Fruit fly (Drosophila melanogaster) whole organism, prepupa: ENCODE results near the gene CG33098.
A peak's percentile ranks its signal among the peaks of the same experiment; 100 is the strongest.

Experiments
- Blimp-1 ChIP-seq: fragments of 200-800 bp; sonication (Bioruptor generic); optimal IDR thresholded peaks from 3 replicates; lab custom pipeline; 2017; ENCODE audit warnings: missing biosample characterization, missing genetic modification characterization, mild to moderate bottlenecking, moderate library complexity, missing genetic modification reagents
- CG10669 ChIP-seq: fragments of 200-800 bp; sonication (Bioruptor generic); optimal IDR thresholded peaks from 3 replicates; lab custom pipeline; 2018; ENCODE audit warnings: missing biosample characterization, mild to moderate bottlenecking, missing genetic modification characterization, moderate library complexity
- CG11294 ChIP-seq: fragments of 200-800 bp; sonication (Bioruptor generic); IDR thresholded peaks from 2 replicates; pipeline ENCODE4 v1.3.6; 2022; ENCODE audit warnings: missing biosample characterization, missing genetic modification characterization
- CG15336 ChIP-seq: fragments of 200-800 bp; sonication (Bioruptor generic); IDR thresholded peaks from 2 replicates; pipeline ENCODE4 v1.3.6; 2022; ENCODE audit warnings: missing biosample characterization, missing genetic modification characterization
- CG1621 ChIP-seq: fragments of 200-800 bp; sonication (Bioruptor generic); optimal IDR thresholded peaks from 3 replicates; lab custom pipeline; 2018; ENCODE audit warnings: missing biosample characterization, mild to moderate bottlenecking, missing genetic modification characterization
- CG16779 ChIP-seq: fragments of 200-800 bp; sonication (Bioruptor generic); optimal IDR thresholded peaks from 3 replicates; lab custom pipeline; 2017; ENCODE audit warnings: missing biosample characterization, mild to moderate bottlenecking, missing genetic modification characterization
- CG31627 ChIP-seq: fragments of 200-800 bp; sonication (Bioruptor generic); optimal IDR thresholded peaks from 3 replicates; lab custom pipeline; 2016; ENCODE audit warnings: missing biosample characterization, missing genetic modification characterization
- CG32006 ChIP-seq: fragments of 200-800 bp; sonication (Bioruptor generic); optimal IDR thresholded peaks from 3 replicates; lab custom pipeline; 2017; ENCODE audit warnings: missing biosample characterization, mild to moderate bottlenecking, missing genetic modification characterization
- CG3919 ChIP-seq: fragments of 200-800 bp; sonication (Bioruptor generic); optimal IDR thresholded peaks from 3 replicates; lab custom pipeline; 2016; ENCODE audit warnings: missing biosample characterization, missing genetic modification characterization
- CG4318 ChIP-seq: fragments of 200-800 bp; sonication (Bioruptor generic); optimal IDR thresholded peaks from 3 replicates; lab custom pipeline; 2017; ENCODE audit warnings: missing biosample characterization, mild to moderate bottlenecking, missing genetic modification characterization
- CG6163 ChIP-seq: fragments of 200-800 bp; sonication (Bioruptor generic); IDR thresholded peaks from 3 replicates; pipeline ENCODE4 v1.3.6; 2022; ENCODE audit warnings: missing biosample characterization, missing genetic modification characterization
- CG6808 ChIP-seq: fragments of 200-800 bp; sonication (Bioruptor generic); optimal IDR thresholded peaks from 3 replicates; lab custom pipeline; 2017; ENCODE audit warnings: missing biosample characterization, missing genetic modification characterization, mild to moderate bottlenecking, moderate library complexity, missing genetic modification reagents
- CG6854 ChIP-seq: fragments of 200-800 bp; sonication (Bioruptor generic); optimal IDR thresholded peaks from 2 replicates; lab custom pipeline; 2017; ENCODE audit warnings: missing biosample characterization, mild to moderate bottlenecking, missing genetic modification characterization
- CG8119 ChIP-seq: fragments of 200-800 bp; sonication (Bioruptor generic); IDR thresholded peaks from 3 replicates; pipeline ENCODE4 v1.3.6; 2022; ENCODE audit warnings: missing biosample characterization, missing genetic modification characterization
- CG8319 ChIP-seq: fragments of 200-800 bp; sonication (Bioruptor generic); optimal IDR thresholded peaks from 3 replicates; lab custom pipeline; 2016; ENCODE audit warnings: missing biosample characterization, missing genetic modification characterization
- CG8632 ChIP-seq: fragments of 200-800 bp; sonication (Bioruptor generic); optimal IDR thresholded peaks from 3 replicates; lab custom pipeline; 2016; ENCODE audit warnings: missing biosample characterization, missing genetic modification characterization
- CG9139 ChIP-seq: fragments of 200-800 bp; sonication (Bioruptor generic); optimal IDR thresholded peaks from 3 replicates; lab custom pipeline; 2017; ENCODE audit warnings: missing biosample characterization, mild to moderate bottlenecking, missing genetic modification characterization
- Eip78C ChIP-seq: fragments of 200-800 bp; sonication (Bioruptor generic); peaks from one replicate; lab custom pipeline; 2016; ENCODE audit warnings: missing biosample characterization, missing genetic modification characterization
- Eip93F ChIP-seq: fragments of 200-800 bp; sonication (Bioruptor generic); optimal IDR thresholded peaks from 2 replicates; lab custom pipeline; 2016; ENCODE audit warnings: missing biosample characterization, mild to moderate bottlenecking, missing genetic modification characterization
- Ets21C ChIP-seq: fragments of 200-800 bp; sonication (Bioruptor generic); optimal IDR thresholded peaks from 3 replicates; lab custom pipeline; 2016; ENCODE audit warnings: missing biosample characterization, missing genetic modification characterization
- Hr39 ChIP-seq: fragments of 200-800 bp; sonication (Bioruptor generic); optimal IDR thresholded peaks from 2 replicates; lab custom pipeline; 2016; ENCODE audit warnings: missing biosample characterization, missing genetic modification characterization
- Lpt ChIP-seq: fragments of 200-800 bp; sonication (Bioruptor generic); optimal IDR thresholded peaks from 3 replicates; lab custom pipeline; 2016; ENCODE audit warnings: missing biosample characterization, missing genetic modification characterization
- Met ChIP-seq: fragments of 200-800 bp; sonication (Bioruptor generic); optimal IDR thresholded peaks from 3 replicates; lab custom pipeline; 2016; ENCODE audit warnings: missing biosample characterization, missing genetic modification characterization
- OdsH ChIP-seq: fragments of 200-800 bp; sonication (Bioruptor generic); optimal IDR thresholded peaks from 3 replicates; lab custom pipeline; 2016; ENCODE audit warnings: missing biosample characterization, missing genetic modification characterization
- Smox ChIP-seq: fragments of 200-800 bp; sonication (Bioruptor generic); optimal IDR thresholded peaks from 3 replicates; lab custom pipeline; 2016; ENCODE audit warnings: missing biosample characterization, missing genetic modification characterization
- Sox102F ChIP-seq: fragments of 200-800 bp; sonication (Bioruptor generic); optimal IDR thresholded peaks from 2 replicates; lab custom pipeline; 2016; ENCODE audit warnings: missing biosample characterization, mild to moderate bottlenecking, missing genetic modification characterization
- Sox14 ChIP-seq: fragments of 200-800 bp; sonication (Bioruptor generic); optimal IDR thresholded peaks from 3 replicates; lab custom pipeline; 2016; ENCODE audit warnings: missing biosample characterization, missing genetic modification characterization
- Sox15 ChIP-seq: fragments of 200-800 bp; sonication (Bioruptor generic); optimal IDR thresholded peaks from 3 replicates; lab custom pipeline; 2016; ENCODE audit warnings: missing biosample characterization, missing genetic modification characterization
- cyc ChIP-seq: fragments of 200-800 bp; sonication (Bioruptor generic); optimal IDR thresholded peaks from 3 replicates; lab custom pipeline; 2016; ENCODE audit warnings: missing biosample characterization, missing genetic modification characterization
- dsx ChIP-seq: fragments of 200-800 bp; optimal IDR thresholded peaks from 3 replicates; lab custom pipeline; 2019; ENCODE audit warnings: missing biosample characterization, mild to moderate bottlenecking, missing genetic modification characterization, moderate library complexity; ENCODE audit not compliant: poor library complexity, severe bottlenecking
- eg ChIP-seq: fragments of 200-800 bp; sonication (Bioruptor generic); IDR thresholded peaks from 3 replicates; pipeline ENCODE4 v1.3.6; 2022; ENCODE audit warnings: missing biosample characterization, missing genetic modification characterization
- esn ChIP-seq: fragments of 200-800 bp; sonication (Bioruptor generic); optimal IDR thresholded peaks from 2 replicates; lab custom pipeline; 2016; ENCODE audit warnings: missing biosample characterization, mild to moderate bottlenecking, missing genetic modification characterization, moderate library complexity
- fd85E ChIP-seq: fragments of 200-800 bp; sonication (Bioruptor generic); optimal IDR thresholded peaks from 3 replicates; lab custom pipeline; 2016; ENCODE audit warnings: missing biosample characterization, missing genetic modification characterization
- fkh ChIP-seq: fragments of 200-800 bp; sonication (Bioruptor generic); optimal IDR thresholded peaks from 3 replicates; lab custom pipeline; 2017; ENCODE audit warnings: missing biosample characterization, mild to moderate bottlenecking, missing genetic modification characterization, moderate library complexity
- net ChIP-seq: fragments of 200-800 bp; sonication (Bioruptor generic); optimal IDR thresholded peaks from 3 replicates; lab custom pipeline; 2016; ENCODE audit warnings: missing biosample characterization, missing genetic modification characterization
- pdm3 ChIP-seq: fragments of 200-800 bp; sonication (Bioruptor generic); optimal IDR thresholded peaks from 3 replicates; lab custom pipeline; 2016; ENCODE audit warnings: missing biosample characterization, missing genetic modification characterization
- topi ChIP-seq: fragments of 200-800 bp; sonication (Bioruptor generic); optimal IDR thresholded peaks from 3 replicates; lab custom pipeline; 2016; ENCODE audit warnings: missing biosample characterization, missing genetic modification characterization

Gene CG33098

dm6 chr3R:12356044-12356443 is 30.9 kb upstream of the CG33098 start, which contains the start of gene MBD-R2:
MBD-R2 (minus strand) TSS chr3R:12356265.
- TF ChIP-seq esn (peak; percentile 8), CG8119 (GFP tag; lab: Robert Waterston, UW) (no peak), Lpt (GFP tag; lab: Kevin White, UChicago) (no peak)

dm6 chr3R:12359837-12360236 is 27.2 kb upstream of the CG33098 start, which contains the start of gene CG4115:
CG4115 (plus strand) TSS chr3R:12360008.
- TF ChIP-seq CG4318 (GFP tag; lab: Kevin White, UChicago) = no peak
- no peak for TF ChIP-seq CG6163 (GFP tag; lab: Robert Waterston, UW)
- TF ChIP-seq CG31627 (GFP tag; lab: Kevin White, UChicago) = no peak
- TF ChIP-seq fd85E (GFP tag; lab: Kevin White, UChicago) = no peak
- TF ChIP-seq Smox (GFP tag; lab: Kevin White, UChicago) = no peak
- TF ChIP-seq pdm3 (GFP tag; lab: Kevin White, UChicago) = no peak
- TF ChIP-seq CG8119 (GFP tag; lab: Robert Waterston, UW) = no peak
- TF ChIP-seq CG11294 (GFP tag; lab: Robert Waterston, UW) = no peak
- no peak for TF ChIP-seq CG15336
- no peak for TF ChIP-seq cyc (GFP tag; lab: Kevin White, UChicago)
- TF ChIP-seq Lpt (GFP tag; lab: Kevin White, UChicago) = no peak
- no peak for TF ChIP-seq Ets21C
- no peak for TF ChIP-seq CG6808
- TF ChIP-seq CG9139 (GFP tag; lab: Kevin White, UChicago) = no peak
- TF ChIP-seq Met (GFP tag; lab: Kevin White, UChicago) = no peak
- TF ChIP-seq Blimp-1 (GFP tag; lab: Kevin White, UChicago) = peak; percentile 75
- peak; percentile 26 for TF ChIP-seq CG6854 (GFP tag; lab: Kevin White, UChicago)
- TF ChIP-seq CG3919 (GFP tag; lab: Kevin White, UChicago) = peak; percentile 1
- TF ChIP-seq CG16779 (tag; lab: Kevin White, UChicago) = no peak
- TF ChIP-seq Eip78C (GFP tag; lab: Kevin White, UChicago) = peak; percentile 57
- TF ChIP-seq CG8319 (GFP tag; lab: Kevin White, UChicago) = no peak
- TF ChIP-seq Sox102F (GFP tag; lab: Kevin White, UChicago) = no peak
- TF ChIP-seq dsx (GFP tag; lab: Kevin White, UChicago) = no peak

dm6 chr3R:12361962-12362497 is 25.0 kb upstream of the CG33098 start:
- TF ChIP-seq Hr39 (GFP tag; lab: Kevin White, UChicago) (no peak), Eip93F (GFP tag; lab: Kevin White, UChicago) (no peak), CG15336 (no peak), CG8319 (GFP tag; lab: Kevin White, UChicago) (no peak), net (GFP tag; lab: Kevin White, UChicago) (no peak), dsx (GFP tag; lab: Kevin White, UChicago) (no peak), Sox14 (GFP tag; lab: Kevin White, UChicago) (no peak), CG1621 (tag; lab: Kevin White, UChicago) (no peak), fd85E (GFP tag; lab: Kevin White, UChicago) (no peak), cyc (GFP tag; lab: Kevin White, UChicago) (no peak), topi (GFP tag; lab: Kevin White, UChicago) (no peak), eg (no peak), CG8632 (GFP tag; lab: Kevin White, UChicago) (no peak)

- no peak for TF ChIP-seq topi (GFP tag; lab: Kevin White, UChicago)
- TF ChIP-seq dsx (GFP tag; lab: Kevin White, UChicago) = peak; percentile 50
Measured at dm6 chr3R:12363544-12363943, 23.4 kb upstream of the CG33098 start.

dm6 chr3R:12364580-12364979 is 22.4 kb upstream of the CG33098 start, which contains the start of gene Tim17a1:
Tim17a1 (minus strand) TSS chr3R:12364680.
- no peak for TF ChIP-seq Blimp-1 (GFP tag; lab: Kevin White, UChicago)
- no peak for TF ChIP-seq Sox15
- TF ChIP-seq OdsH = no peak
- no peak for TF ChIP-seq CG11294 (GFP tag; lab: Robert Waterston, UW)
- TF ChIP-seq dsx (GFP tag; lab: Kevin White, UChicago) = no peak
- no peak for TF ChIP-seq CG32006 (GFP tag; lab: Kevin White, UChicago)
- TF ChIP-seq CG6854 (GFP tag; lab: Kevin White, UChicago) = no peak
- no peak for TF ChIP-seq CG1621 (tag; lab: Kevin White, UChicago)
- no peak for TF ChIP-seq CG10669 (GFP tag; lab: Kevin White, UChicago)
- TF ChIP-seq Met (GFP tag; lab: Kevin White, UChicago) = no peak
- no peak for TF ChIP-seq CG8632 (GFP tag; lab: Kevin White, UChicago)
- TF ChIP-seq fkh = no peak
- no peak for TF ChIP-seq Smox (GFP tag; lab: Kevin White, UChicago)
